Worm (Caenorhabditis elegans): ENCODE measurements around the gene srlf-1.

- TF ChIP-seq sdc-2 (tag; optimal IDR thresholded peaks at IDR 0.05): no peak
- no peak for TF ChIP-seq lim-6 (tag; optimal IDR thresholded peaks at IDR 0.05)
- no peak for TF ChIP-seq elt-4 (tag; optimal IDR thresholded peaks at IDR 0.05)
- no peak for TF ChIP-seq K09A11.1 (tag; optimal IDR thresholded peaks at IDR 0.05; ENCODE audit: insufficient read depth)
- TF ChIP-seq nfya-1 (tag; optimal IDR thresholded peaks at IDR 0.05): no peak
- TF ChIP-seq ama-1 (optimal IDR thresholded peaks at IDR 0.05): no peak
- no peak for TF ChIP-seq dmd-4 (tag; optimal IDR thresholded peaks at IDR 0.05; ENCODE audit: borderline replicate concordance)
- TF ChIP-seq tbx-2 (tag; optimal IDR thresholded peaks at IDR 0.05): no peak
Observed at ce11 chrII:7771917-7772316, 18.5 kb upstream of the srlf-1 start, which contains the start of gene C06A8.8.
